Worm (Caenorhabditis elegans) whole organism, L2 larva: ENCODE measurements around the gene F49C12.7.

ENCODE experiments used
- R02D3.7 ChIP-seq: fragments of 150-350 bp; optimal IDR thresholded peaks from 2 replicates; lab custom pipeline; 2014; ENCODE audit warnings: missing biosample characterization, missing genetic modification characterization
- blmp-1 ChIP-seq: sonication (generic microtip); optimal IDR thresholded peaks from 2 replicates; lab custom pipeline; 2017; ENCODE audit warnings: missing genetic modification characterization, mild to moderate bottlenecking, missing compliant biosample characterization, antibody characterized with exemption, moderate library complexity; ENCODE audit not compliant: insufficient read depth
- elt-3 ChIP-seq: sonication (generic microtip); optimal IDR thresholded peaks from 2 replicates; lab custom pipeline; 2017; ENCODE audit warnings: missing biosample characterization, missing genetic modification characterization
- fos-1 ChIP-seq: fragments of 150-350 bp; optimal IDR thresholded peaks from 2 replicates; lab custom pipeline; 2014; ENCODE audit warnings: missing biosample characterization, missing genetic modification characterization
- mdl-1 ChIP-seq, 2 experiments: fragments of 150-350 bp in 1 of 2; sonication (generic microtip) in 1 of 2; optimal IDR thresholded peaks; 2 replicates each; lab custom pipeline; 2017; ENCODE audit warnings: missing biosample characterization in 2 of 2, missing genetic modification characterization in 2 of 2
- skn-1 ChIP-seq: sonication (generic microtip); optimal IDR thresholded peaks from 2 replicates; lab custom pipeline; 2017; ENCODE audit warnings: missing biosample characterization, missing genetic modification characterization
- snpc-4 ChIP-seq: fragments of 150-350 bp; optimal IDR thresholded peaks from 2 replicates; lab custom pipeline; 2014; ENCODE audit warnings: missing biosample characterization, missing genetic modification characterization
- unc-62 ChIP-seq: fragments of 150-350 bp; optimal IDR thresholded peaks from 2 replicates; lab custom pipeline; 2014; ENCODE audit warnings: missing biosample characterization, missing genetic modification reagents, missing genetic modification characterization

DNA sequence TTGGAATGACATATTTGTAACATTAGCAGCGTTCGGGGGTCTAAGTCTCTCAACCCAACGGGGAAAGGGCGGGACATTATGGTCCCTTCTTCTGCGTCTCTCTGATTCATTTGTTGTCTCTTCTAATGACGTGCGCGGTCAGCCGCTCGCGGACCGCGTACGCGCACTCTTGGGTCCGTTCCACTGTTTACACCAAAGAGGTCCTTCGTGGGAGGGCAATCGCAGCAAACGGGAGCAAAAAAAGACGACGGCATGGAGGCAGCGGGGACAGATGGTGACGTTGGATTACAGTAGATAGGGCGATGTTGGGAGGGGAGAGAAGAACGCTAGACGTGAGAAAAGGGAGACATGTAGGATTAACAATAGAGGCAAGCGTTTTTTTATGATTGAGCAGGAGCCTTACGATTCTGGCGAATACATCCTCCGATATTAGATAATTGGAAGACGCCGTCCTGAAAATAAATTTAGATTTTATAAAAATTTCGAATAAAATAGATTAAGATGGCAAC is 48.9 kb downstream of the F49C12.7 start, which contains the start of gene flh-1:
- TF ChIP-seq unc-62 (GFP tag; lab: Kevin White, UChicago) (no peak), skn-1 (tag; lab: Kevin White, UChicago) (no peak), R02D3.7 (no peak), blmp-1 (tag; lab: Kevin White, UChicago) (no peak), mdl-1 (tag; optimal IDR thresholded peaks at IDR 0.05; lab: Kevin White, UChicago) (no peak), snpc-4 (tag; lab: Kevin White, UChicago) (no peak), elt-3 (tag; lab: Kevin White, UChicago) (no peak), fos-1 (tag; lab: Kevin White, UChicago) (no peak)
